Fruit fly (Drosophila melanogaster) S2 (cell line): Measurements from ENCODE around the gene eIF3e.

Source experiments
- CG8478 ChIP-seq: fragments of >200 bp; optimal IDR thresholded peaks from 2 replicates; lab custom pipeline; 2018
- CTCF ChIP-seq, 2 experiments: fragments of >200 bp; optimal IDR thresholded peaks; 2 replicates each; lab custom pipeline; 2018

Gene eIF3e

dm6 chr3L:16786728-16787127 is at the start of gene eIF3e:
Gene eIF3e (minus strand): TSS chr3L:16786941.
- no peak for TF ChIP-seq CTCF (optimal IDR thresholded peaks at IDR 0.05; lab: Kevin White, UChicago)
- TF ChIP-seq CG8478 (lab: Kevin White, UChicago), result no peak

DNA sequence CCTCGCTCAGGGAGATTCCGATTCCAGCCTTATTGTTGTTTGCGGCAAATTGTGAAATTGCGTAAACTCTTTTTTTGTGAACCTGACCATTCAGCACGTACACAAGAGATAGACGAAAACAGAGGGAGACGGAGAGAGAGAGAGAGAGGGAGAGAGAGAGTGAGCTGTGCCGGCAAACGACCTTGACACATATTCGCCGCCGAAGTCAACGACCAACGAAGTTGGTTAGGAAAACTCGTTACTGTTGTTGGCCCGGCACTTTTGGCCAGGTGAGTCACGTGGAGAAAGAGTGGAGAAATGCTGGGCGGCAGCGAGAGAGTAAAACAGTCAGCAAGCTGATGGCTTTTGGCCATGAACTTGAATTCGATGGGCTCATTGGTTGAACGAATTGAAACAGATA is 43.2 kb upstream of the eIF3e start:
- no peak for TF ChIP-seq CTCF (optimal IDR thresholded peaks at IDR 0.05; lab: Kevin White, UChicago)
- TF ChIP-seq CG8478 (lab: Kevin White, UChicago), result no peak

DNA sequence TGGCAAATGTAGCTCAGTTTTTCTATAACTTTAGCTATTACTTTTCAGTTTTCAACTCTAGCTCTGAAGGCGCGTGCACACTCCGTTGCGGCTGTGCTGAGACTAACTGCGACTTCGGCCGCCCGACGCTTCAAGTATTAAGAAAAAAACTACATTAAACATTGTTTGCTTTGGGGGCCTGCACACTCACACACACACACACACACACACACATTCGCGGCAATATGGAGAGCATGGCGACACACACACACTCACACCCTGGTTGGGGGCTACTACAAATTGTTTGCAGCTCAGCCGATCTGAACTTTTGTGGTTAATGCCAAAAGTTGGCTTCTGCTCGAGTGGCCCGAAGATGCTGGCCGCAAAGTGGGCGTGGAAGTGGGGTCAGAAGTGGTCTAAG is 42.2 kb upstream of the eIF3e start, which contains the start of gene CG13024:
Gene CG13024, minus strand, starts transcription at position 108 of the 400 bp plus-strand sequence.
- TF ChIP-seq CTCF (optimal IDR thresholded peaks at IDR 0.05; lab: Kevin White, UChicago) (no peak), CG8478 (lab: Kevin White, UChicago) (no peak)

DNA sequence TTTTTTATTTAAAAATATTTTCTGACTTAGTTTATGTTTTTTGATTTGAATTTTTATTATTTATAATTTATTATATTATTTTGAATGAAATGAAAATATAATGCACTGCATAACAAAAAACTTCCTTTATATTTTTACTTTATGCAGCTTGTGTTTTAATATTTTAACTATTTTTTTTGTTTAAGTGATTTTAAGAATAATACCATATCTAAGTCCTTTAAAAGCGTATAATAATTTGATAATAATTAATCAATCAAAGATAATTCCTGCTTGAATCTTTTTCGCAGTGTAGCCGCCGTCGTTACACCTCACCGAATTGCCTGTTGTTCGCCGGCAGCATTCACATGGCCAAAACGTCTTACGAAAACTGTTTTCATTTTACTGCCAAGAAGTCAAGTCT is 38.5 kb upstream of the eIF3e start:
- TF ChIP-seq CG8478 (lab: Kevin White, UChicago) (no peak), CTCF (optimal IDR thresholded peaks at IDR 0.05; lab: Kevin White, UChicago) (no peak)

- TF ChIP-seq CG8478 (lab: Kevin White, UChicago), result no peak
- no peak for TF ChIP-seq CTCF (optimal IDR thresholded peaks at IDR 0.05; lab: Kevin White, UChicago)
Measured at dm6 chr3L:16824725-16825124, 38.0 kb upstream of the eIF3e start.

- no peak for TF ChIP-seq CG8478 (lab: Kevin White, UChicago)
- no peak for TF ChIP-seq CTCF (optimal IDR thresholded peaks at IDR 0.05; lab: Kevin White, UChicago)
Measured at dm6 chr3L:16818063-16818462, 31.3 kb upstream of the eIF3e start.

- TF ChIP-seq CG8478 (lab: Kevin White, UChicago), result no peak
- no peak for TF ChIP-seq CTCF (optimal IDR thresholded peaks at IDR 0.05; lab: Kevin White, UChicago)
Measured at dm6 chr3L:16813984-16814383, 27.2 kb upstream of the eIF3e start.

- TF ChIP-seq CTCF (optimal IDR thresholded peaks at IDR 0.05; lab: Kevin White, UChicago), result no peak
Measured at dm6 chr3L:16811908-16812307, 25.2 kb upstream of the eIF3e start.

- TF ChIP-seq CG8478 (lab: Kevin White, UChicago) (no peak), CTCF (optimal IDR thresholded peaks at IDR 0.05; lab: Kevin White, UChicago) (no peak)
Measured at dm6 chr3L:16810512-16810911, 23.8 kb upstream of the eIF3e start.

- no peak for TF ChIP-seq CG8478 (lab: Kevin White, UChicago)
- TF ChIP-seq CTCF (optimal IDR thresholded peaks at IDR 0.05; lab: Kevin White, UChicago), result peak in 1 of 2 experiments; percentile 41
Measured at dm6 chr3L:16808139-16808538, 21.4 kb upstream of the eIF3e start.

dm6 chr3L:16807558-16807957 is 20.8 kb upstream of the eIF3e start, which contains the start of gene CG9674:
Gene CG9674 (minus strand): TSS chr3L:16807731.
- no peak for TF ChIP-seq CTCF (optimal IDR thresholded peaks at IDR 0.05; lab: Kevin White, UChicago)
- no peak for TF ChIP-seq CG8478 (lab: Kevin White, UChicago)

DNA sequence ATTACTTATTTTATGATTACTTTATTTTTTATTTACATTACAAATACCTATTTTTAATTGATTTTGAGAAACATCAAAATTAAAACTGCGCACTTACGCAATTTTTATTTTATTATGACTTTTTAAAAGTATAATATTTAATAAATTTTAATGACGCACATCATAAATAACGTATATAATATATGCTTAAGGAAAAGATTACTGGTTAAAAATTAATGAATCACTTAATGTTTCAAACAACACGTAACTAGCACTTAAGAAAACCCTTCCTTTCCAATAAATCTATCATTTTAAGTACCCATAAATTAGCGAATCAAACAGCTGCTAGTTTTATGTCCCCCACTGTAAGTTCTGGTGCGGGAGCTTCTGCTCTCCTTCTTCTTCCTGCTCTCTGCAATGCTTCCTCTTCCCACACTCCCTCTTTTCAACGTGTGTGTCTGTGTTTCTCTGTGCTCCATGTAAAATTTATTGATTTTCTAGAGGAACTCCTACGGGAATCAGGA is 20.1 kb upstream of the eIF3e start:
- TF ChIP-seq CG8478 (lab: Kevin White, UChicago), result no peak
- TF ChIP-seq CTCF (optimal IDR thresholded peaks at IDR 0.05; lab: Kevin White, UChicago), result no peak

DNA sequence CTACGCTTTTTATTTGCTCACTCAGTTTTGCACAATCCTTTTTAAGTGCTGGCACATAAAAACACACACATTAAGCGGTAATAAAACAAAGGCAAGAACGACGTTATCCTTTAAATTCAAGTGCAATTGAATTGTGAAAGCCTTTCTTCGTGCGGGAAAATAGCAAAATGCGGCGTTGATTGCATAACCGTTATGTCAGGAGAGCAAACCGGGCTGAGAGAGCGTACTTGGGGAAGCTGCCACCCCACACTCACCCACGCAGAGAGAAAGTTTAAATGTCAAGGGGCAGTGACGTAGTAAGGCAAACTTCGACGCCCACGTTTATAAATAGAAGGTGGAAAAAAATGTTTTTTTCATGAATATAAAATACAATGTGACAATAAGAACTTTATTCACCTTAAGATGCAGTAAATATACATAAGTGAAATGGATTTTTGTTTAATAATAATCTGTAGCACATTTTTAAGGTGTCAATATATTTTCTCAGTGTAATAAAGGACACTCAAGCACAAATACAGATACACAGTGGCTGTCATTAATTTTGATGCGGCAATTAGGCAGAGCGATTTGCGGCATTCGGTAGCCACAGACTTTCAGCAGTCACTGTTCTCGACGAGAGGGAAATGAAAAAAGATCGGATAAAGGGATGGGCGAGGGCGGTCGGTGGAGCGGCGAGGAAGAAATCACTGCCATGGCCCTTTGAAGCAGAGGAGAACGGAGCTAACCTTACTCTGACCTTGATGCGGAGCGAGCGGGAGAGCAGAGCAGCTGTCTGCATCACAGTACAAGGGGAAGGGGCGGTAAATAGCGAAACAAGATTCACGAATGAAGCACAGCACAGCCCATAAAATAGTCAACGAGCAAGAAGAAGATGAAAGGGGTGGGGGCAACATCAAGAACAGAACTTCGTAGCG is 19.3 kb upstream of the eIF3e start:
- TF ChIP-seq CTCF (optimal IDR thresholded peaks at IDR 0.05; lab: Kevin White, UChicago), result no peak
- no peak for TF ChIP-seq CG8478 (lab: Kevin White, UChicago)

DNA sequence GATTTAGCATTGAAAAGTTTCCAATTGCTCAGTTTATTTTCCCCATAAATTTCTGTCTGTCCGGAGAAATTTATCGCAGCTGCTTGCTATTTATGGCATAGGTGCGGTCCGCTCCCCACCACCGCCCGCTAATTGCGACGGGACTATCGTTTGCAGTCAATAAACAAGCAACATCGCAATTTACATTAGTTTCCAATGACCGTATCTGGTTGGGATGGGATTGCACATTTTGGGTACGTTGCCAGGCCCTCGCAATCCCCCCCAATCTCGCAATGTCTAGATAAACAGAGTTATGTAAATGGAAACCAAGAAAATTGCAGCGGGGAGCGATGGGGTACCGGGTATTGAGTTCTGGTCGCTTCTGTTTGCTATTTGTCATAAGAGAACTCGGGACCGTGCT is 17.9 kb upstream of the eIF3e start, which contains the start of gene nudC:
Gene nudC, plus strand, starts transcription at position 368 of the 400 bp plus-strand sequence.
- TF ChIP-seq CG8478 (lab: Kevin White, UChicago) (no peak), CTCF (optimal IDR thresholded peaks at IDR 0.05; lab: Kevin White, UChicago) (no peak)

DNA sequence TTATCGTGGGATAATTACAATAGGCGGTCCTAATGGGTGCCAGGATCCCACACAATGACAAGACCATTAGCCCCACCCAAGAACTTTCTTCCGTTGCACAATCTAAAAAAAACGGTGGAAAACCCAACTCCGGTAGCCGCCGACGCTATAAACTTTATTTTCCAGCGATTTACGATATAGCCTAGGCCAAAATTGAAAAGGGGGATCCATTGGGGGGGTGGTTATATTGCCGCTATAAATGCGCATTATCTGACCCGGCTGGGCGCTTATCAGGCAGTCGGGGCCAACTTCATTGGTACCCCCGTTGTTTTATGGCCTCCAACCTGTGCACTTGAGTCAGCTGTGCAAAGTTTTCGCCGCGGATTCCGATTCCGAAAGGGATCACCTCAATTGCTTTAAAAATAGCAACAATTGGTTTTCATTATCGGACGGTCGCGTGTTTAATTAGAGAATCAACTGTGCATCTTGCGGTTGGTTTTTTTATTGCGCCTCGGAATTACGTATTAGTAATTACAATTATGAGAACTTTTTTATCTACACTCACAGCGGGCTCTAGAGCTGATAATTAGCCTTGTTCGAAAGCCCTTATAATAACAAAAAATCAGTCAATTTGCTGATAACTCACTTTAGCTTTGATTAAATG is 17.1 kb upstream of the eIF3e start:
- no peak for TF ChIP-seq CTCF (optimal IDR thresholded peaks at IDR 0.05; lab: Kevin White, UChicago)
- TF ChIP-seq CG8478 (lab: Kevin White, UChicago), result no peak
